Worm (Caenorhabditis elegans) whole organism, L4 larva: Measurements from ENCODE around the gene osg-1.

Experiments used
- D1046.2 ChIP-seq: fragments of 200-800 bp; sonication (Bioruptor generic); IDR thresholded peaks from 2 replicates; pipeline ENCODE4 v1.3.6; 2022; ENCODE audit warnings: missing genetic modification characterization, missing compliant biosample characterization
- F10B5.3 ChIP-seq: sonication (generic microtip); optimal IDR thresholded peaks from 2 replicates; lab custom pipeline; 2016; ENCODE audit warnings: mild to moderate bottlenecking, missing genetic modification characterization, missing compliant biosample characterization
- F37D6.2 ChIP-seq: sonication (generic microtip); optimal IDR thresholded peaks from 2 replicates; lab custom pipeline; 2016; ENCODE audit warnings: mild to moderate bottlenecking, missing genetic modification characterization, missing compliant biosample characterization
- Y105C5A.15 ChIP-seq: fragments of 200-800 bp; sonication (Bioruptor generic); IDR thresholded peaks from 2 replicates; pipeline ENCODE4 v1.3.6; 2022; ENCODE audit warnings: missing genetic modification characterization, missing compliant biosample characterization
- aha-1 ChIP-seq: fragments of 150-350 bp; peaks from one replicate; lab custom pipeline; 2014; ENCODE audit warnings: missing biosample characterization, missing genetic modification characterization
- aly-2 ChIP-seq: sonication (generic microtip); optimal IDR thresholded peaks from 2 replicates; lab custom pipeline; 2018; ENCODE audit warnings: missing biosample characterization, missing genetic modification characterization
- ceh-20 ChIP-seq: fragments of 200-800 bp; sonication (Bioruptor generic); IDR thresholded peaks from 2 replicates; pipeline ENCODE4 v1.3.6; 2022; ENCODE audit warnings: missing genetic modification reagents, missing genetic modification characterization, missing compliant biosample characterization
- ceh-44 ChIP-seq: fragments of 200-800 bp; sonication (Bioruptor generic); IDR thresholded peaks from 2 replicates; pipeline ENCODE4 v1.3.6; 2022; ENCODE audit warnings: missing genetic modification reagents, missing genetic modification characterization, missing compliant biosample characterization
- ceh-62 ChIP-seq: sonication (generic microtip); optimal IDR thresholded peaks from 2 replicates; lab custom pipeline; 2017; ENCODE audit warnings: missing biosample characterization, missing genetic modification characterization
- daf-16 ChIP-seq, 3 experiments: sonication (generic microtip); optimal IDR thresholded peaks; 2 replicates each; lab custom pipeline; 2016 to 2017; ENCODE audit warnings: missing genetic modification characterization in 3 of 3, missing genetic modification reagents in 3 of 3, mild to moderate bottlenecking in 2 of 3, missing compliant biosample characterization in 2 of 3, missing biosample characterization in 1 of 3, moderate library complexity in 1 of 3
- dve-1 ChIP-seq: sonication (generic microtip); optimal IDR thresholded peaks from 2 replicates; lab custom pipeline; 2017; ENCODE audit warnings: antibody characterized with exemption, mild to moderate bottlenecking, missing genetic modification characterization, missing compliant biosample characterization; ENCODE audit not compliant: insufficient read depth
- egl-27 ChIP-seq: sonication (generic microtip); optimal IDR thresholded peaks from 3 replicates; lab custom pipeline; 2017; ENCODE audit warnings: missing biosample characterization, missing genetic modification reagents, missing genetic modification characterization
- fkh-10 ChIP-seq: fragments of 150-350 bp; optimal IDR thresholded peaks from 2 replicates; lab custom pipeline; 2014; ENCODE audit warnings: missing biosample characterization, missing genetic modification reagents, missing genetic modification characterization
- hmg-1.1 ChIP-seq: fragments of 200-800 bp; sonication (Bioruptor generic); IDR thresholded peaks from 2 replicates; pipeline ENCODE4 v1.3.6; 2022; ENCODE audit warnings: missing genetic modification reagents, missing genetic modification characterization, missing compliant biosample characterization
- jun-1 ChIP-seq: fragments of 150-350 bp; optimal IDR thresholded peaks from 2 replicates; lab custom pipeline; 2014; ENCODE audit warnings: missing biosample characterization, missing genetic modification reagents, missing genetic modification characterization
- lin-13 ChIP-seq: fragments of 150-350 bp; optimal IDR thresholded peaks from 2 replicates; lab custom pipeline; 2014; ENCODE audit warnings: missing biosample characterization, missing genetic modification reagents, missing genetic modification characterization
- lin-15B ChIP-seq: fragments of 150-350 bp; sonication (generic microtip); optimal IDR thresholded peaks from 3 replicates; lab custom pipeline; 2014; ENCODE audit warnings: missing biosample characterization, missing genetic modification characterization
- lin-29 ChIP-seq: fragments of 200-800 bp; sonication (Bioruptor generic); IDR thresholded peaks from 2 replicates; pipeline ENCODE4 v1.3.6; 2022; ENCODE audit warnings: missing genetic modification reagents, missing genetic modification characterization, missing compliant biosample characterization
- lin-38 ChIP-seq: fragments of 200-800 bp; sonication (Bioruptor generic); IDR thresholded peaks from 2 replicates; pipeline ENCODE4 v1.3.6; 2022; ENCODE audit warnings: missing genetic modification reagents, missing genetic modification characterization, missing compliant biosample characterization
- lir-3 ChIP-seq: sonication (generic microtip); optimal IDR thresholded peaks from 2 replicates; lab custom pipeline; 2016; ENCODE audit warnings: mild to moderate bottlenecking, missing genetic modification characterization, missing compliant biosample characterization
- lsy-2 ChIP-seq, 2 experiments: fragments of 150-350 bp in 1 of 2; sonication (generic microtip) in 1 of 2; optimal IDR thresholded peaks; 2 replicates each; lab custom pipeline; 2014 to 2017; ENCODE audit warnings: missing biosample characterization in 2 of 2, missing genetic modification characterization in 2 of 2
- madf-5 ChIP-seq, 2 experiments: fragments of 200-800 bp; sonication (Bioruptor generic); IDR thresholded peaks; 2 replicates each; pipeline ENCODE4 v1.3.6; 2022; ENCODE audit warnings: missing compliant biosample characterization in 2 of 2, missing genetic modification characterization in 2 of 2
- mdl-1 ChIP-seq, 2 experiments: fragments of 150-350 bp in 1 of 2; sonication (generic microtip) in 1 of 2; optimal IDR thresholded peaks; 2 replicates each; lab custom pipeline; 2014 to 2017; ENCODE audit warnings: missing biosample characterization in 2 of 2, missing genetic modification characterization in 2 of 2
- mxl-2 ChIP-seq: fragments of 200-800 bp; sonication (Bioruptor generic); conservative IDR thresholded peaks from 2 replicates; pipeline ENCODE4 v1.3.6; 2022; ENCODE audit warnings: missing genetic modification reagents, missing genetic modification characterization, missing compliant biosample characterization
- nhr-237 ChIP-seq: sonication (generic microtip); optimal IDR thresholded peaks from 2 replicates; lab custom pipeline; 2017; ENCODE audit warnings: missing biosample characterization, missing genetic modification characterization
- nhr-25 ChIP-seq: sonication (generic microtip); optimal IDR thresholded peaks from 2 replicates; lab custom pipeline; 2017; ENCODE audit warnings: missing genetic modification characterization, mild to moderate bottlenecking, missing compliant biosample characterization, antibody characterized with exemption, moderate library complexity, borderline replicate concordance; ENCODE audit not compliant: insufficient read depth
- nhr-42 ChIP-seq: fragments of 200-800 bp; sonication (Bioruptor generic); IDR thresholded peaks from 2 replicates; pipeline ENCODE4 v1.3.6; 2022; ENCODE audit warnings: missing genetic modification characterization, missing compliant biosample characterization
- nhr-48 ChIP-seq: sonication (generic microtip); optimal IDR thresholded peaks from 2 replicates; lab custom pipeline; 2016; ENCODE audit warnings: mild to moderate bottlenecking, missing genetic modification characterization, missing compliant biosample characterization
- saeg-2 ChIP-seq: fragments of 200-800 bp; sonication (Bioruptor generic); IDR thresholded peaks from 2 replicates; pipeline ENCODE4 v1.3.6; 2022; ENCODE audit warnings: missing genetic modification reagents, missing genetic modification characterization, missing compliant biosample characterization
- tag-97 ChIP-seq: fragments of 200-800 bp; sonication (Bioruptor generic); IDR thresholded peaks from 2 replicates; pipeline ENCODE4 v1.3.6; 2022; ENCODE audit warnings: missing genetic modification characterization, missing compliant biosample characterization
- unc-39 ChIP-seq: sonication (generic microtip); optimal IDR thresholded peaks from 2 replicates; lab custom pipeline; 2017; ENCODE audit warnings: missing biosample characterization, missing genetic modification characterization
- unc-62 ChIP-seq, 3 experiments: fragments of 150-350 bp in 1 of 3; sonication (generic microtip); optimal IDR thresholded peaks in 2 of 3; peaks in 1 of 3; 1 replicate in 1 of 3; 2 replicates in 2 of 3; lab custom pipeline; 2014 to 2017; ENCODE audit warnings: missing biosample characterization in 3 of 3, missing genetic modification characterization in 3 of 3, missing genetic modification reagents in 3 of 3, missing genotype in 1 of 3
- vab-7 ChIP-seq: fragments of 200-800 bp; sonication (Bioruptor generic); IDR thresholded peaks from 2 replicates; pipeline ENCODE4 v1.3.6; 2022; ENCODE audit warnings: missing genetic modification reagents, missing genetic modification characterization, missing compliant biosample characterization

osg-1 gene

ce11 chrIII:5506936-5507335, 19.6 kb downstream of the osg-1 start:
- TF ChIP-seq mdl-1 (tag; optimal IDR thresholded peaks at IDR 0.05; lab: Kevin White, UChicago) (no peak), ceh-62 (tag; lab: Kevin White, UChicago) (no peak), nhr-25 (no peak), nhr-42 (GFP tag; lab: Robert Waterston, UW) (no peak), lsy-2 (tag; optimal IDR thresholded peaks at IDR 0.05; lab: Kevin White, UChicago) (no peak), vab-7 (GFP tag; lab: Robert Waterston, UW) (no peak), mxl-2 (GFP tag; lab: Robert Waterston, UW) (no peak), saeg-2 (GFP tag; lab: Robert Waterston, UW) (no peak), daf-16 (GFP tag; optimal IDR thresholded peaks at IDR 0.05; lab: Kevin White, UChicago) (no peak), daf-16 (tag; optimal IDR thresholded peaks at IDR 0.05; lab: Kevin White, UChicago) (no peak)

ce11 chrIII:5508669-5509068, 21.3 kb downstream of the osg-1 start, which contains the start of gene D1044.7:
TSS of gene D1044.7 (minus strand) at chrIII:5508769.
- TF ChIP-seq hmg-1.1 (GFP tag; lab: Robert Waterston, UW) (no peak), lsy-2 (tag; optimal IDR thresholded peaks at IDR 0.05; lab: Kevin White, UChicago) (no peak), lin-13 (no peak), unc-62 (GFP tag; optimal IDR thresholded peaks at IDR 0.05 in 1 of 2; lab: Kevin White, UChicago) (peak in 1 of 2 experiments; percentile 63), unc-62 (tag; optimal IDR thresholded peaks at IDR 0.05; lab: Kevin White, UChicago) (no peak), ceh-20 (no peak), lin-29 (no peak)

- TF ChIP-seq dve-1 (tag; lab: Kevin White, UChicago): no peak
- no peak for TF ChIP-seq egl-27 (tag; lab: Kevin White, UChicago)
- TF ChIP-seq lin-15B (tag; lab: Kevin White, UChicago): no peak
- no peak for TF ChIP-seq unc-62 (GFP tag; optimal IDR thresholded peaks at IDR 0.05 in 1 of 2; lab: Kevin White, UChicago)
- no peak for TF ChIP-seq unc-62 (tag; optimal IDR thresholded peaks at IDR 0.05; lab: Kevin White, UChicago)
Measured at ce11 chrIII:5512502-5512901, 25.1 kb downstream of the osg-1 start, which contains the start of gene pqn-25. TSS of gene pqn-25 (minus strand) at chrIII:5512602.

- TF ChIP-seq aha-1 (tag; lab: Kevin White, UChicago) (peak; percentile 50), madf-5 (GFP tag; IDR thresholded peaks at IDR 0.05; lab: Robert Waterston, UW) (no peak), F10B5.3 (tag; lab: Kevin White, UChicago) (no peak), unc-39 (no peak), aly-2 (tag; lab: Kevin White, UChicago) (no peak), Y105C5A.15 (GFP tag; lab: Robert Waterston, UW) (no peak)
Measured at ce11 chrIII:5517423-5517822, 30.1 kb downstream of the osg-1 start, which contains the start of gene nekl-4. TSS of gene nekl-4 (minus strand) at chrIII:5517523.

ce11 chrIII:5521930-5522329, 34.6 kb downstream of the osg-1 start, which contains the start of gene D1044.4:
TSS of gene D1044.4 (minus strand) at chrIII:5522030.
- TF ChIP-seq lin-29 (no peak), unc-62 (GFP tag; optimal IDR thresholded peaks at IDR 0.05 in 1 of 2; lab: Kevin White, UChicago) (no peak), unc-62 (tag; optimal IDR thresholded peaks at IDR 0.05; lab: Kevin White, UChicago) (no peak), tag-97 (GFP tag; lab: Robert Waterston, UW) (no peak), jun-1 (tag; lab: Kevin White, UChicago) (no peak), F37D6.2 (tag; lab: Kevin White, UChicago) (no peak), D1046.2 (GFP tag; lab: Robert Waterston, UW) (no peak), lir-3 (no peak), lin-38 (GFP tag; lab: Robert Waterston, UW) (no peak), nhr-48 (tag; lab: Kevin White, UChicago) (no peak), ceh-44 (GFP tag; lab: Robert Waterston, UW) (no peak), fkh-10 (no peak), nhr-237 (tag; lab: Kevin White, UChicago) (no peak)
